Worm (Caenorhabditis elegans) whole organism, L4 larva: Measurements from ENCODE around the gene srab-17.

ENCODE experiments used
- Y75B8A.6 ChIP-seq: fragments of 200-800 bp; sonication (Bioruptor generic); IDR thresholded peaks from 2 replicates; pipeline ENCODE4 v1.3.6; 2022; ENCODE audit warnings: missing genetic modification reagents, missing genetic modification characterization, missing compliant biosample characterization
- dmd-8 ChIP-seq: fragments of 200-800 bp; sonication (Bioruptor generic); IDR thresholded peaks from 2 replicates; pipeline ENCODE4 v1.3.6; 2022; ENCODE audit warnings: missing genetic modification characterization, missing compliant biosample characterization
- hlh-30 ChIP-seq: sonication (generic microtip); optimal IDR thresholded peaks from 2 replicates; lab custom pipeline; 2017; ENCODE audit warnings: antibody characterized with exemption, mild to moderate bottlenecking, missing genetic modification characterization, missing compliant biosample characterization; ENCODE audit not compliant: insufficient read depth
- lsy-2 ChIP-seq, 2 experiments: fragments of 150-350 bp in 1 of 2; sonication (generic microtip) in 1 of 2; optimal IDR thresholded peaks; 2 replicates each; lab custom pipeline; 2014 to 2017; ENCODE audit warnings: missing biosample characterization in 2 of 2, missing genetic modification characterization in 2 of 2
- nhr-41 ChIP-seq: fragments of 200-800 bp; sonication (Bioruptor generic); IDR thresholded peaks from 2 replicates; pipeline ENCODE4 v1.3.6; 2022; ENCODE audit warnings: missing genetic modification reagents, missing genetic modification characterization, missing compliant biosample characterization
- nhr-76 ChIP-seq: fragments of 150-350 bp; optimal IDR thresholded peaks from 2 replicates; lab custom pipeline; 2014; ENCODE audit warnings: missing biosample characterization, missing genetic modification characterization
- pha-4 ChIP-seq, 2 experiments: fragments of 150-350 bp in 1 of 2; fragments of 200-800 bp in 1 of 2; sonication (Bioruptor generic) in 1 of 2; IDR thresholded peaks in 1 of 2; optimal IDR thresholded peaks in 1 of 2; 2 replicates each; pipeline versions ENCODE4 v1.3.6 to Lab custom; 2014 to 2022; ENCODE audit warnings: missing genetic modification characterization in 2 of 2, missing genetic modification reagents in 2 of 2, missing biosample characterization in 1 of 2, missing compliant biosample characterization in 1 of 2
- spr-3 ChIP-seq: fragments of 200-800 bp; sonication (Bioruptor generic); optimal IDR thresholded peaks from 2 replicates; lab custom pipeline; 2018; ENCODE audit warnings: mild to moderate bottlenecking, missing genetic modification characterization, missing compliant biosample characterization
- unc-130 ChIP-seq: sonication (generic microtip); optimal IDR thresholded peaks from 2 replicates; lab custom pipeline; 2016; ENCODE audit warnings: missing genetic modification reagents, missing genetic modification characterization, missing compliant biosample characterization
- unc-39 ChIP-seq: sonication (generic microtip); optimal IDR thresholded peaks from 2 replicates; lab custom pipeline; 2017; ENCODE audit warnings: missing biosample characterization, missing genetic modification characterization
- ztf-7 ChIP-seq: fragments of 150-350 bp; optimal IDR thresholded peaks from 2 replicates; lab custom pipeline; 2014; ENCODE audit warnings: missing biosample characterization, missing genetic modification characterization

DNA sequence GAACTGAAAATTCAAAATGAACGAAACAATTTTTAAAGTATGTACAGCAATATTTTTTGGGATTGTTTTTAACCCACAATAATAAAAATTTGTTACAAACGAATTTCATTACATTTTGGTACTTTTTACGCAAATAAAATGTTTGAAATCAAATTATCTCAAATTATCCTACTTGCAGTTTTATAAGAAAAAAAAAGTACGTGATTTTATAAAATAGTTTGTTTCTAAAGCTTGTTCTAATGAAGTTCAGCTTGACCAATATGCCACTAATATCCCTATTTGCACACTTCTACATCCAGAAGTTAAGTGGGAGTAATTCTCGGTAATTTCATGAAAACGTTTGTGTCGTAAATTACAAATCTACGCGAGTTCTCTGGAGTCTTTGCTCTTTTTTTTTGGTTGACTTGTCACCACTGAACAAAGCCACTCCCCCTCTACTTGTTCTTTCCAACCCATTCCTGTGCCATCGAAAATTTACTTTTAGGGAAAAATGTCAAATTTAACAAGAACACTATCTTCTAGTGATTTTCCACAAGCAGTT, 24.8 kb downstream of the srab-17 start, which contains the start of gene sru-8:
- TF ChIP-seq Y75B8A.6 (no peak), dmd-8 (GFP tag; lab: Robert Waterston, UW) (no peak), ztf-7 (tag; lab: Kevin White, UChicago) (no peak), nhr-76 (no peak), lsy-2 (tag; optimal IDR thresholded peaks at IDR 0.05; lab: Kevin White, UChicago) (no peak), spr-3 (GFP tag; lab: Kevin White, UChicago) (no peak), unc-39 (no peak), hlh-30 (no peak), nhr-41 (GFP tag; lab: Robert Waterston, UW) (no peak), unc-130 (no peak), pha-4 (GFP tag; IDR thresholded peaks at IDR 0.05; lab: Robert Waterston, UW) (no peak), pha-4 (tag; optimal IDR thresholded peaks at IDR 0.05; lab: Kevin White, UChicago) (no peak)
